Worm (Caenorhabditis elegans) whole organism, early embryonic: ENCODE results near the gene srj-45.

ENCODE experiments used
- B0310.2 ChIP-seq: sonication (generic microtip); optimal IDR thresholded peaks from 2 replicates; lab custom pipeline; 2016; ENCODE audit warnings: mild to moderate bottlenecking, missing genetic modification characterization, missing compliant biosample characterization
- F13C5.2 ChIP-seq: sonication (generic microtip); optimal IDR thresholded peaks from 2 replicates; lab custom pipeline; 2017; ENCODE audit warnings: mild to moderate bottlenecking, missing genetic modification characterization, inconsistent platforms, missing compliant biosample characterization
- aly-1 ChIP-seq: sonication (generic microtip); optimal IDR thresholded peaks from 2 replicates; lab custom pipeline; 2016; ENCODE audit warnings: missing genetic modification characterization, missing compliant biosample characterization
- ama-1 ChIP-seq: fragments of 150-350 bp; optimal IDR thresholded peaks from 2 replicates; lab custom pipeline; 2014
- ceh-13 ChIP-seq: fragments of 200-800 bp; sonication (Bioruptor generic); optimal IDR thresholded peaks from 2 replicates; lab custom pipeline; 2018; ENCODE audit warnings: mild to moderate bottlenecking, missing genetic modification characterization, missing compliant biosample characterization
- ceh-36 ChIP-seq: sonication (generic microtip); optimal IDR thresholded peaks from 2 replicates; lab custom pipeline; 2016; ENCODE audit warnings: missing genetic modification characterization, inconsistent platforms, missing compliant biosample characterization
- ets-7 ChIP-seq: sonication (generic microtip); optimal IDR thresholded peaks from 2 replicates; lab custom pipeline; 2016; ENCODE audit warnings: missing genotype, missing genetic modification characterization, missing compliant biosample characterization
- flt-1 ChIP-seq: fragments of 200-800 bp; sonication (Bioruptor generic); IDR thresholded peaks from 2 replicates; pipeline ENCODE4 v1.3.6; 2022; ENCODE audit warnings: missing genetic modification characterization, missing compliant biosample characterization
- hmbx-1 ChIP-seq: sonication (generic microtip); optimal IDR thresholded peaks from 2 replicates; lab custom pipeline; 2016; ENCODE audit warnings: mild to moderate bottlenecking, missing genetic modification characterization, missing compliant biosample characterization
- hmg-4 ChIP-seq: fragments of 200-800 bp; sonication (Bioruptor generic); optimal IDR thresholded peaks from 2 replicates; lab custom pipeline; 2018; ENCODE audit warnings: mild to moderate bottlenecking, missing genetic modification characterization, missing compliant biosample characterization
- hnd-1 ChIP-seq: sonication (generic microtip); optimal IDR thresholded peaks from 2 replicates; lab custom pipeline; 2016; ENCODE audit warnings: missing genetic modification characterization, missing compliant biosample characterization
- pes-1 ChIP-seq: fragments of 200-800 bp; sonication (Bioruptor generic); IDR thresholded peaks from 2 replicates; pipeline ENCODE4 v1.3.6; 2022; ENCODE audit warnings: missing genetic modification reagents, missing genetic modification characterization, missing compliant biosample characterization
- scrt-1 ChIP-seq: fragments of 200-800 bp; sonication (Bioruptor generic); IDR thresholded peaks from 2 replicates; pipeline ENCODE4 v1.3.6; 2022; ENCODE audit warnings: missing genetic modification characterization, missing compliant biosample characterization
- sea-1 ChIP-seq: fragments of 200-800 bp; sonication (Bioruptor generic); conservative IDR thresholded peaks from 2 replicates; pipeline ENCODE4 v1.3.6; 2022; ENCODE audit warnings: missing genetic modification characterization, missing compliant biosample characterization
- tbx-11 ChIP-seq: fragments of 200-800 bp; sonication (Bioruptor generic); IDR thresholded peaks from 2 replicates; pipeline ENCODE4 v1.3.6; 2022; ENCODE audit warnings: missing genetic modification characterization, missing compliant biosample characterization
- tbx-37 ChIP-seq: fragments of 200-800 bp; sonication (Bioruptor generic); conservative IDR thresholded peaks from 2 replicates; pipeline ENCODE4 v1.3.6; 2022; ENCODE audit warnings: missing genetic modification reagents, missing genetic modification characterization, missing compliant biosample characterization
- tra-4 ChIP-seq: sonication (generic microtip); optimal IDR thresholded peaks from 2 replicates; lab custom pipeline; 2017; ENCODE audit warnings: missing genetic modification characterization, missing compliant biosample characterization

The srj-45 gene

ce11 chrV:2836501-2836900 is at the start of gene srj-45:
TSS of gene srj-45 (minus strand) at chrV:2836601.
- TF ChIP-seq ceh-36 (tag; lab: Kevin White, UChicago) (no peak), hmg-4 (GFP tag; lab: Kevin White, UChicago) (no peak), tra-4 (tag; lab: Kevin White, UChicago) (no peak), tbx-37 (GFP tag; lab: Robert Waterston, UW) (no peak), tbx-11 (GFP tag; lab: Robert Waterston, UW) (no peak), sea-1 (GFP tag; lab: Robert Waterston, UW) (no peak), F13C5.2 (tag; lab: Kevin White, UChicago) (no peak), ets-7 (tag; lab: Kevin White, UChicago) (no peak), aly-1 (tag; lab: Kevin White, UChicago) (no peak), scrt-1 (GFP tag; lab: Robert Waterston, UW) (no peak), hmbx-1 (tag; lab: Kevin White, UChicago) (no peak), flt-1 (GFP tag; lab: Robert Waterston, UW) (no peak), ama-1 (lab: Kevin White, UChicago) (no peak), pes-1 (GFP tag; lab: Robert Waterston, UW) (no peak), B0310.2 (tag; lab: Kevin White, UChicago) (no peak), ceh-13 (GFP tag; lab: Kevin White, UChicago) (no peak), hnd-1 (tag; lab: Kevin White, UChicago) (no peak)

- TF ChIP-seq flt-1 (GFP tag; lab: Robert Waterston, UW), result no peak
Observed at ce11 chrV:2884411-2884810, 48.0 kb upstream of the srj-45 start, which contains the start of gene sre-24. TSS of gene sre-24 (plus strand) at chrV:2884711.

- TF ChIP-seq ceh-13 (GFP tag; lab: Kevin White, UChicago), result no peak
- TF ChIP-seq ama-1 (lab: Kevin White, UChicago), result no peak
- no peak for TF ChIP-seq hmg-4 (GFP tag; lab: Kevin White, UChicago)
- no peak for TF ChIP-seq sea-1 (GFP tag; lab: Robert Waterston, UW)
- TF ChIP-seq hnd-1 (tag; lab: Kevin White, UChicago), result no peak
- no peak for TF ChIP-seq tbx-37 (GFP tag; lab: Robert Waterston, UW)
- no peak for TF ChIP-seq tbx-11 (GFP tag; lab: Robert Waterston, UW)
- no peak for TF ChIP-seq F13C5.2 (tag; lab: Kevin White, UChicago)
- TF ChIP-seq flt-1 (GFP tag; lab: Robert Waterston, UW), result no peak
- no peak for TF ChIP-seq aly-1 (tag; lab: Kevin White, UChicago)
- TF ChIP-seq tra-4 (tag; lab: Kevin White, UChicago), result no peak
- no peak for TF ChIP-seq pes-1 (GFP tag; lab: Robert Waterston, UW)
- no peak for TF ChIP-seq ets-7 (tag; lab: Kevin White, UChicago)
- TF ChIP-seq scrt-1 (GFP tag; lab: Robert Waterston, UW), result no peak
- no peak for TF ChIP-seq ceh-36 (tag; lab: Kevin White, UChicago)
Observed at ce11 chrV:2883097-2883496, 46.7 kb upstream of the srj-45 start.

- TF ChIP-seq tbx-11 (GFP tag; lab: Robert Waterston, UW) (no peak), B0310.2 (tag; lab: Kevin White, UChicago) (no peak), flt-1 (GFP tag; lab: Robert Waterston, UW) (no peak), ama-1 (lab: Kevin White, UChicago) (no peak), aly-1 (tag; lab: Kevin White, UChicago) (no peak), ceh-13 (GFP tag; lab: Kevin White, UChicago) (no peak), ceh-36 (tag; lab: Kevin White, UChicago) (no peak), scrt-1 (GFP tag; lab: Robert Waterston, UW) (no peak), hnd-1 (tag; lab: Kevin White, UChicago) (no peak), pes-1 (GFP tag; lab: Robert Waterston, UW) (no peak), sea-1 (GFP tag; lab: Robert Waterston, UW) (no peak), tra-4 (tag; lab: Kevin White, UChicago) (no peak), ets-7 (tag; lab: Kevin White, UChicago) (no peak), hmg-4 (GFP tag; lab: Kevin White, UChicago) (no peak)
Observed at ce11 chrV:2881565-2881964, 45.2 kb upstream of the srj-45 start.

- TF ChIP-seq ceh-36 (tag; lab: Kevin White, UChicago) (no peak), B0310.2 (tag; lab: Kevin White, UChicago) (no peak), tra-4 (tag; lab: Kevin White, UChicago) (no peak), tbx-11 (GFP tag; lab: Robert Waterston, UW) (no peak), ceh-13 (GFP tag; lab: Kevin White, UChicago) (no peak), ets-7 (tag; lab: Kevin White, UChicago) (no peak), scrt-1 (GFP tag; lab: Robert Waterston, UW) (no peak), ama-1 (lab: Kevin White, UChicago) (no peak), hmbx-1 (tag; lab: Kevin White, UChicago) (no peak), tbx-37 (GFP tag; lab: Robert Waterston, UW) (no peak), sea-1 (GFP tag; lab: Robert Waterston, UW) (no peak), hmg-4 (GFP tag; lab: Kevin White, UChicago) (no peak), F13C5.2 (tag; lab: Kevin White, UChicago) (no peak), flt-1 (GFP tag; lab: Robert Waterston, UW) (no peak), aly-1 (tag; lab: Kevin White, UChicago) (no peak), hnd-1 (tag; lab: Kevin White, UChicago) (no peak), pes-1 (GFP tag; lab: Robert Waterston, UW) (no peak)
Observed at ce11 chrV:2881016-2881415, 44.6 kb upstream of the srj-45 start, which contains the start of gene ifc-1. TSS of gene ifc-1 (plus strand) at chrV:2881393.

- TF ChIP-seq hmg-4 (GFP tag; lab: Kevin White, UChicago) (no peak), sea-1 (GFP tag; lab: Robert Waterston, UW) (no peak), hnd-1 (tag; lab: Kevin White, UChicago) (no peak), ets-7 (tag; lab: Kevin White, UChicago) (no peak), flt-1 (GFP tag; lab: Robert Waterston, UW) (no peak), hmbx-1 (tag; lab: Kevin White, UChicago) (no peak), tra-4 (tag; lab: Kevin White, UChicago) (no peak), ama-1 (lab: Kevin White, UChicago) (no peak), aly-1 (tag; lab: Kevin White, UChicago) (no peak), tbx-11 (GFP tag; lab: Robert Waterston, UW) (no peak), B0310.2 (tag; lab: Kevin White, UChicago) (no peak)
Observed at ce11 chrV:2880356-2880755, 44.0 kb upstream of the srj-45 start.
